Fruit fly (Drosophila melanogaster): Measurements from ENCODE around the gene CG34316.

Gene CG34316

dm6 chr3R:15229329-15229876 lies 982 bp upstream of the CG34316 start, which contains the start of the genes Art3 and mRpS10 (continued):
- TF ChIP-seq CG6654 (GFP tag; optimal IDR thresholded peaks at IDR 0.05) (peak; percentile 96), CG17359 (tag; optimal IDR thresholded peaks at IDR 0.05) (peak; percentile 100), CG32772 (GFP tag; IDR thresholded peaks at IDR 0.05) (peak; percentile 100), Rx (GFP tag; IDR thresholded peaks at IDR 0.05) (peak; percentile 100), CG11456 (GFP tag; IDR thresholded peaks at IDR 0.05) (peak; percentile 100), Aef1 (GFP tag; IDR thresholded peaks at IDR 0.05) (peak; percentile 100), CG6272 (GFP tag; IDR thresholded peaks at IDR 0.05) (peak; percentile 100), CG10209 (GFP tag; optimal IDR thresholded peaks at IDR 0.05) (peak; percentile 100), CG17385 (GFP tag; optimal IDR thresholded peaks at IDR 0.05) (peak; percentile 100), org-1 (GFP tag; optimal IDR thresholded peaks at IDR 0.05) (peak; percentile 100), tup (GFP tag; optimal IDR thresholded peaks at IDR 0.05) (peak; percentile 98), Jarid2 (GFP tag; optimal IDR thresholded peaks at IDR 0.05) (no peak), gsb-n (tag; optimal IDR thresholded peaks at IDR 0.05) (peak; percentile 100), CG6689 (GFP tag; IDR thresholded peaks at IDR 0.05) (peak; percentile 100), CG34422 (GFP tag; IDR thresholded peaks at IDR 0.05) (peak; percentile 100), CG18764 (GFP tag; optimal IDR thresholded peaks at IDR 0.05) (peak; percentile 100), CG5245 (GFP tag; optimal IDR thresholded peaks at IDR 0.05) (peak; percentile 100), CG15601 (tag; optimal IDR thresholded peaks at IDR 0.05) (peak; percentile 99), CG33213 (GFP tag; optimal IDR thresholded peaks at IDR 0.05) (peak; percentile 100), Oli (tag; optimal IDR thresholded peaks at IDR 0.05) (peak; percentile 100), ssp (GFP tag; IDR thresholded peaks at IDR 0.05) (peak; percentile 97), esg (GFP tag; conservative IDR thresholded peaks at IDR 0.05) (peak; percentile 100), amos (GFP tag; IDR thresholded peaks at IDR 0.05; ENCODE audit: partially characterized antibody) (no peak), CG8765 (GFP tag; IDR thresholded peaks at IDR 0.05) (peak; percentile 100), lmd (GFP tag; IDR thresholded peaks at IDR 0.05) (peak; percentile 100), en (GFP tag; optimal IDR thresholded peaks at IDR 0.05) (peak; percentile 100), Nf-YC (tag; optimal IDR thresholded peaks at IDR 0.05) (peak; percentile 96), croc (GFP tag; conservative IDR thresholded peaks at IDR 0.05) (peak; percentile 100), pum (GFP tag; optimal IDR thresholded peaks at IDR 0.05) (peak; percentile 100), eyg (GFP tag; optimal IDR thresholded peaks at IDR 0.05) (peak; percentile 100), Ptx1 (GFP tag; IDR thresholded peaks at IDR 0.05) (peak; percentile 100), sim (GFP tag; IDR thresholded peaks at IDR 0.05) (peak; percentile 100), gcm2 (GFP tag; optimal IDR thresholded peaks at IDR 0.05) (peak; percentile 99), sc (optimal IDR thresholded peaks at IDR 0.05) (no peak), sc (GFP tag; optimal IDR thresholded peaks at IDR 0.05) (peak; percentile 100), CG1233 (GFP tag; optimal IDR thresholded peaks at IDR 0.05) (peak; percentile 100), E2f2 (GFP tag; IDR thresholded peaks at IDR 0.05) (peak; percentile 96), chn (GFP tag; optimal IDR thresholded peaks at IDR 0.05) (peak; percentile 100), Deaf1 (tag; optimal IDR thresholded peaks at IDR 0.05) (peak; percentile 94), CoRest (tag; optimal IDR thresholded peaks at IDR 0.05) (peak; percentile 100), trh (GFP tag; optimal IDR thresholded peaks at IDR 0.05) (peak; percentile 100), dmrt11E (tag; optimal IDR thresholded peaks at IDR 0.05) (peak; percentile 100), CG1603 (tag; optimal IDR thresholded peaks at IDR 0.05) (peak; percentile 99), slbo (GFP tag; IDR thresholded peaks at IDR 0.05) (peak; percentile 100), bigmax (GFP tag; optimal IDR thresholded peaks at IDR 0.05) (peak; percentile 83), Max (GFP tag; optimal IDR thresholded peaks at IDR 0.05) (peak; percentile 100), CG2116 (GFP tag; optimal IDR thresholded peaks at IDR 0.05) (peak; percentile 94), CG31388 (GFP tag; optimal IDR thresholded peaks at IDR 0.05) (peak; percentile 100), az2 (GFP tag; optimal IDR thresholded peaks at IDR 0.05) (peak; percentile 100), ewg (GFP tag; optimal IDR thresholded peaks at IDR 0.05) (peak; percentile 100), CG7928 (GFP tag; optimal IDR thresholded peaks at IDR 0.05) (peak; percentile 89)

Data from whole organism, embryonic.